Fruit fly (Drosophila melanogaster): Measurements from ENCODE around the gene Dpy-30L2.
A peak's percentile ranks its signal among the peaks of the same experiment; 100 is the strongest.

Gene Dpy-30L2

DNA sequence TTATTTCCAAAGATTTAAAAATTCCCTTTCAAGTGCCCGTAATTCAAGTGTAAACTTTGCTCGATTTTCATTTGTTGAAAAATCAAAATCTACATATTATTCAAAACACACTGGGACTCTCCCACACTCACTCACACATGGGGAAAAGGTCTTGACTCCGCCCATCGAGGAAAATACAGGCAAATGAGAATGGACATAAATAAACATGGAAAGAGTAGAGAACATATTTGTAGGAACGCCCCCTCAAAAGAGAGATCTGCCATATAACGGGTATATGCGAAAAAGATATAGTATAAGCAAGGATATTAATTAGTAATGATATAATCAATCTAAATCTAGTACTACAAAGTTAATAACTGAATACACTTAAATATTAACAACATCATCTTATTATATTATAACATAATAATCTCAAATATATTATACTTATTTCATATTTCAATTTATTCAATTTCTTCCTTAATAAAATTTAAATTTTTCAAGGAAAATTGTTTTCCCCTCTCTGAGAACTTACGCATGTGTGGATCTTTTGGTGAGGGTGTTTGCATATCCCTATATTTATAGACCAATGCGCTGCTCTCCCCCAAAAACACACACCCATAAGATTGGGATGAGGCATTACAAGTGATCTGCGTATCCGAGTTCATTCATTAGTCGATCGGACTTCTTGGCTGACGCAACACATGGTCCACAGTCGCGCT lies 29.2 kb downstream of the Dpy-30L2 start, which contains the start of gene FoxL1 (continued):
- no peak for TF ChIP-seq seq (GFP tag; IDR thresholded peaks at IDR 0.05)
- TF ChIP-seq Sox100B (GFP tag; optimal IDR thresholded peaks at IDR 0.05) = peak; percentile 10
- no peak for TF ChIP-seq nerfin-2 (GFP tag; IDR thresholded peaks at IDR 0.05; ENCODE audit: partially characterized antibody)
- peak in 1 of 2 experiments; percentile 40 for TF ChIP-seq Hr51 (GFP tag; optimal IDR thresholded peaks at IDR 0.05)
- TF ChIP-seq zfh1 (GFP tag; IDR thresholded peaks at IDR 0.05) = no peak
- no peak for TF ChIP-seq Hr39 (optimal IDR thresholded peaks at IDR 0.05)
- no peak for TF ChIP-seq ken (GFP tag; IDR thresholded peaks at IDR 0.05)

DNA sequence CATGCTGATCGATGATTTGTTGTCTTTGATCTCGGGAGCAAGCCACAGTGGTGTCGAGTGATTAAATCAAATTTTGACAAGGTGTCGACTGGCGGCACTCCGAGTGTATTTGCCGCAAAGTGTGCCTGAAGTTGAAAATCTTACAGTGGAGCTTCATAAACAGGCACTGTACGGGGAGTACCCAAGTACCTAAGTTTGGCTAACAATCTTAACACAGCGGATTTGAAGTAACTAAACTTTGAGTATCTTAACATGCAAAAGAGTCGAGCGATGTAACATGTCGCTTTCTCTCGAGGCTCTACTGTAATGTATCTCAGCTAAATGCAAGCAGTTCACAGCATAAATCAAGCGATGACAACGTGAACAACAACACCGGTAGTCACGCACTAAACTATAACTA lies 30.8 kb downstream of the Dpy-30L2 start:
- no peak for TF ChIP-seq corto (GFP tag; optimal IDR thresholded peaks at IDR 0.05)
- TF ChIP-seq BEAF-32 (GFP tag; optimal IDR thresholded peaks at IDR 0.05) = no peak
- TF ChIP-seq HLH54F (GFP tag; optimal IDR thresholded peaks at IDR 0.05) = no peak
- TF ChIP-seq Oaz (GFP tag; IDR thresholded peaks at IDR 0.05) = no peak
- no peak for TF ChIP-seq CG9932 (GFP tag; IDR thresholded peaks at IDR 0.05)
- no peak for TF ChIP-seq emc (GFP tag; optimal IDR thresholded peaks at IDR 0.05)
- TF ChIP-seq h (optimal IDR thresholded peaks at IDR 0.05) = no peak
- no peak for TF ChIP-seq CG6854 (GFP tag; optimal IDR thresholded peaks at IDR 0.05)
- TF ChIP-seq C15 (GFP tag; IDR thresholded peaks at IDR 0.05) = no peak
- no peak for TF ChIP-seq MESR4 (GFP tag; optimal IDR thresholded peaks at IDR 0.05)
- no peak for TF ChIP-seq CG7928 (GFP tag; optimal IDR thresholded peaks at IDR 0.05)
- TF ChIP-seq zf30C (GFP tag; optimal IDR thresholded peaks at IDR 0.05) = no peak
- TF ChIP-seq CG7357 (GFP tag; IDR thresholded peaks at IDR 0.05) = peak; percentile 50; the same call in 1 of the 3 replicates
- TF ChIP-seq CG7963 (GFP tag; IDR thresholded peaks at IDR 0.05; ENCODE audit: partially characterized antibody) = no peak
- TF ChIP-seq CG6791 (GFP tag; IDR thresholded peaks at IDR 0.05; ENCODE audit: partially characterized antibody) = no peak
- TF ChIP-seq Myb (GFP tag; optimal IDR thresholded peaks at IDR 0.05) = no peak
- TF ChIP-seq CG1603 (tag; optimal IDR thresholded peaks at IDR 0.05) = peak; percentile 91
- TF ChIP-seq sqz (GFP tag; optimal IDR thresholded peaks at IDR 0.05) = peak; percentile 3
- TF ChIP-seq chn (GFP tag; optimal IDR thresholded peaks at IDR 0.05) = peak; percentile 66
- TF ChIP-seq CG10462 (GFP tag; optimal IDR thresholded peaks at IDR 0.05) = peak; percentile 20
- TF ChIP-seq scrt (GFP tag; optimal IDR thresholded peaks at IDR 0.05) = peak; percentile 23
- peak; percentile 65 for TF ChIP-seq Oli (tag; optimal IDR thresholded peaks at IDR 0.05)
- TF ChIP-seq CG6272 (GFP tag; IDR thresholded peaks at IDR 0.05) = peak; percentile 57
- peak; percentile 61; the same call in 1 of the 3 replicates for TF ChIP-seq Mrtf (GFP tag; IDR thresholded peaks at IDR 0.05)
- no peak for TF ChIP-seq Dbx (GFP tag; IDR thresholded peaks at IDR 0.05)
- no peak for TF ChIP-seq Hmx (GFP tag; optimal IDR thresholded peaks at IDR 0.05)
- TF ChIP-seq Dp (GFP tag; optimal IDR thresholded peaks at IDR 0.05) = no peak
- TF ChIP-seq gcm (GFP tag; optimal IDR thresholded peaks at IDR 0.05) = peak; percentile 12
- TF ChIP-seq Ets65A (GFP tag) = peak; percentile 97
- peak; percentile 79 for TF ChIP-seq CG10979 (tag; optimal IDR thresholded peaks at IDR 0.05)
- peak; percentile 60 to 71 for TF ChIP-seq dpn (GFP tag; optimal IDR thresholded peaks at IDR 0.05)
- TF ChIP-seq inv (GFP tag; IDR thresholded peaks at IDR 0.05; ENCODE audit: partially characterized antibody) = no peak
- TF ChIP-seq mld (GFP tag; IDR thresholded peaks at IDR 0.05; ENCODE audit: partially characterized antibody) = no peak
- no peak for TF ChIP-seq CG10565 (GFP tag; optimal IDR thresholded peaks at IDR 0.05)
- TF ChIP-seq CG33213 (GFP tag; optimal IDR thresholded peaks at IDR 0.05) = peak; percentile 39
- TF ChIP-seq CG9609 (GFP tag; optimal IDR thresholded peaks at IDR 0.05) = peak; percentile 47
- TF ChIP-seq so (GFP tag; IDR thresholded peaks at IDR 0.05) = 0 out of 3 replicates have a peak, but pooled peaks have one; percentile 13
- no peak for TF ChIP-seq knrl (GFP tag; IDR thresholded peaks at IDR 0.05; ENCODE audit: partially characterized antibody)
- TF ChIP-seq CG7271 (tag; optimal IDR thresholded peaks at IDR 0.05) = peak; percentile 70
- TF ChIP-seq CG42726 (GFP tag; IDR thresholded peaks at IDR 0.05; ENCODE audit: partially characterized antibody) = no peak
- peak; percentile 42; the same call in 1 of the 2 replicates for TF ChIP-seq CG14014 (GFP tag; IDR thresholded peaks at IDR 0.05)

All from whole organism, embryonic.